Worm (Caenorhabditis elegans) whole organism, early embryonic: ENCODE results near the gene Y53F4B.24.

ENCODE experiments used
- B0310.2 ChIP-seq: sonication (generic microtip); optimal IDR thresholded peaks from 2 replicates; lab custom pipeline; 2016; ENCODE audit warnings: mild to moderate bottlenecking, missing genetic modification characterization, missing compliant biosample characterization
- F13C5.2 ChIP-seq: sonication (generic microtip); optimal IDR thresholded peaks from 2 replicates; lab custom pipeline; 2017; ENCODE audit warnings: mild to moderate bottlenecking, missing genetic modification characterization, inconsistent platforms, missing compliant biosample characterization
- ama-1 ChIP-seq: fragments of 150-350 bp; optimal IDR thresholded peaks from 2 replicates; lab custom pipeline; 2014
- ceh-13 ChIP-seq: fragments of 200-800 bp; sonication (Bioruptor generic); optimal IDR thresholded peaks from 2 replicates; lab custom pipeline; 2018; ENCODE audit warnings: mild to moderate bottlenecking, missing genetic modification characterization, missing compliant biosample characterization
- ceh-36 ChIP-seq: sonication (generic microtip); optimal IDR thresholded peaks from 2 replicates; lab custom pipeline; 2016; ENCODE audit warnings: missing genetic modification characterization, inconsistent platforms, missing compliant biosample characterization
- ets-7 ChIP-seq: sonication (generic microtip); optimal IDR thresholded peaks from 2 replicates; lab custom pipeline; 2016; ENCODE audit warnings: missing genotype, missing genetic modification characterization, missing compliant biosample characterization
- flt-1 ChIP-seq: fragments of 200-800 bp; sonication (Bioruptor generic); IDR thresholded peaks from 2 replicates; pipeline ENCODE4 v1.3.6; 2022; ENCODE audit warnings: missing genetic modification characterization, missing compliant biosample characterization
- hmbx-1 ChIP-seq: sonication (generic microtip); optimal IDR thresholded peaks from 2 replicates; lab custom pipeline; 2016; ENCODE audit warnings: mild to moderate bottlenecking, missing genetic modification characterization, missing compliant biosample characterization
- hnd-1 ChIP-seq: sonication (generic microtip); optimal IDR thresholded peaks from 2 replicates; lab custom pipeline; 2016; ENCODE audit warnings: missing genetic modification characterization, missing compliant biosample characterization
- scrt-1 ChIP-seq: fragments of 200-800 bp; sonication (Bioruptor generic); IDR thresholded peaks from 2 replicates; pipeline ENCODE4 v1.3.6; 2022; ENCODE audit warnings: missing genetic modification characterization, missing compliant biosample characterization
- sea-1 ChIP-seq: fragments of 200-800 bp; sonication (Bioruptor generic); conservative IDR thresholded peaks from 2 replicates; pipeline ENCODE4 v1.3.6; 2022; ENCODE audit warnings: missing genetic modification characterization, missing compliant biosample characterization
- tbx-11 ChIP-seq: fragments of 200-800 bp; sonication (Bioruptor generic); IDR thresholded peaks from 2 replicates; pipeline ENCODE4 v1.3.6; 2022; ENCODE audit warnings: missing genetic modification characterization, missing compliant biosample characterization
- tbx-37 ChIP-seq: fragments of 200-800 bp; sonication (Bioruptor generic); conservative IDR thresholded peaks from 2 replicates; pipeline ENCODE4 v1.3.6; 2022; ENCODE audit warnings: missing genetic modification reagents, missing genetic modification characterization, missing compliant biosample characterization
- tra-4 ChIP-seq: sonication (generic microtip); optimal IDR thresholded peaks from 2 replicates; lab custom pipeline; 2017; ENCODE audit warnings: missing genetic modification characterization, missing compliant biosample characterization

DNA sequence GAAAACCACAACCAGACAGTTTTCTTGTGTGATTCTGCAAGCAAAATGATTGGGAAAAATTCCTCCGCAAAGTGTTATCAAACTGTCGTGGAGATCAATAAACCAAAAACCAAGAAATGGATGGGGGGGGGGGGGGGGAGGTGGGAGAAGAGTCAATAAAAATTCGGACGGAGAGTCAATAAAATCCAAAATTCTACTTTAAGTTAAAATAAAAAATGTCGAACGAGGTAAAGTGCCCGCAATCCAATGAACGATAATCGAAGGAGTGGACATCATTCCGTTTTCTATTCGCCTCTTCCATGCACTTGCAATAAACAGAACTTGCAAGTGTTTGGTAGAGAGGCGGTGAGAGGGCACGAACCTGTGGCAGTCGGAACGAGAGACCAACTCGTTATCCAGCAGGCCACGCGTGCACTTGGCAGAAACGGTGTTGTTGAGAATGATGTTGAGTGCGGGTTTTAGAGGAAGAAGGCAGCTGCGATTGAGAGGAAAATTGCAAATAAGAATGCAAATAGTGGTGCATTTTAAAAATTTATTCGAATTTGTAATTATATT is 31.5 kb upstream of the Y53F4B.24 start, which contains the start of gene gst-27:
- peak; percentile 75 for TF ChIP-seq tbx-37 (GFP tag; lab: Robert Waterston, UW)
- TF ChIP-seq ets-7: peak; percentile 65
- TF ChIP-seq ama-1 (lab: Kevin White, UChicago): no peak
- TF ChIP-seq sea-1: peak; percentile 86
- TF ChIP-seq tra-4 (tag; lab: Kevin White, UChicago): peak; percentile 33
- TF ChIP-seq ceh-13 (GFP tag; lab: Kevin White, UChicago): peak; percentile 75
- peak; percentile 81 for TF ChIP-seq ceh-36 (tag; lab: Kevin White, UChicago)
- peak; percentile 92 for TF ChIP-seq F13C5.2 (tag; lab: Kevin White, UChicago)
- TF ChIP-seq hmbx-1 (tag; lab: Kevin White, UChicago): peak; percentile 43
- TF ChIP-seq B0310.2 (tag; lab: Kevin White, UChicago): peak; percentile 76
- peak; percentile 90 for TF ChIP-seq flt-1 (GFP tag; lab: Robert Waterston, UW)
- peak; percentile 91 for TF ChIP-seq scrt-1
- peak; percentile 86 for TF ChIP-seq tbx-11 (GFP tag; lab: Robert Waterston, UW)
- peak; percentile 79 for TF ChIP-seq hnd-1 (tag; lab: Kevin White, UChicago)
